Fruit fly (Drosophila melanogaster) S2 (cell line): ENCODE results near the gene CG13712.

Source experiments
- CG8478 ChIP-seq: fragments of >200 bp; optimal IDR thresholded peaks from 2 replicates; lab custom pipeline; 2018
- CTCF ChIP-seq, 2 experiments: fragments of >200 bp; optimal IDR thresholded peaks; 2 replicates each; lab custom pipeline; 2018

DNA sequence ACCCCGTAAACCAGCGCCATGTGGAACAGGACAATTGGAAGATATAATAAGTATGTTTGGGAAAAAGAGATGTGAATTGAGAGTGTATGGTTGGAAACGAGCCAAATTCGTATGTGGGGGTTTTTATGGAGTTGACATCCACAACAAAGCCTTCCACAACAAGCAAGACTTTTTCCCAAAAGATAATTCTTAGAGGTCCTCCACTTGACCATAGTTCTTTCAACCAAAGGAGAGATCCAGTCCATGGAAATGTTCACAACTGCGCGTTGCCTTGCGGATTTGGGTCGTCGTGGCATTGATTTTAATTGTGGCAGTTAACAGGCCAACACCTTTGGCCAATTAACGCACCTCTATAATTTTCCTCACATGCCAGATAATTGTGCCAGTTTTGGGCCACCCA is 19.7 kb downstream of the CG13712 start, which contains the start of gene CG18418:
- no peak for TF ChIP-seq CG8478
- TF ChIP-seq CTCF (optimal IDR thresholded peaks at IDR 0.05; lab: Kevin White, UChicago), result no peak
